Worm (Caenorhabditis elegans): ENCODE results near the gene C06A1.3.

C06A1.3 gene

DNA sequence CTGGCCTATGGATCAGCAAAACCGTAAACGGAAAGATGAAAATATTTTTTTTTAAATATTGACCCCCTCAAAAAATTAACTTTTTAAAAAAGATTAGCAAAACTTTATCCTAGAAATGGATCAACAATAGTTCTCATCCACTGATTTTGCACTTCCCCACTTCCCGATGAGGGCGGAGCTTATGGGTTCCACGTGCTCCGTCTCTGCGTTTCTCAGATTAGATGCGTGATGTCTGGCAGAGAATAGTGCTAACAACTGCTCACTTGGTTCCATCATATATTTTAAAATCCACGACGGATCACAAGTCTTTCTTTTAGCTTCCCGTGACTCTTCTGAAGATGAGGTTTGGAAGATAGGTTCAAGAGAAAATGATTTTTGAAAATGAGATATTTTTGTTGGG lies 13.7 kb upstream of the C06A1.3 start (continued):
- TF ChIP-seq fos-1 (tag; optimal IDR thresholded peaks at IDR 0.05) = no peak
- TF ChIP-seq lir-3 (tag; optimal IDR thresholded peaks at IDR 0.05; ENCODE audit: poor library complexity) = peak; percentile 45
- no peak for TF ChIP-seq hlh-17 (GFP tag; optimal IDR thresholded peaks at IDR 0.05; ENCODE audit: borderline replicate concordance)
- no peak for TF ChIP-seq nhr-85 (tag)
- TF ChIP-seq alr-1 (tag; optimal IDR thresholded peaks at IDR 0.05; ENCODE audit: borderline replicate concordance) = no peak
- TF ChIP-seq ztf-4 (tag; optimal IDR thresholded peaks at IDR 0.05) = peak; percentile 14
- TF ChIP-seq unc-130 (tag; optimal IDR thresholded peaks at IDR 0.05) = peak; percentile 65
- TF ChIP-seq mdl-1 (tag; optimal IDR thresholded peaks at IDR 0.05) = peak in 1 of 2 experiments; percentile 87
- TF ChIP-seq skn-1 (tag; optimal IDR thresholded peaks at IDR 0.05) = no peak
- TF ChIP-seq isw-1 (GFP tag; IDR thresholded peaks at IDR 0.05) = no peak
- TF ChIP-seq fkh-4 (tag; optimal IDR thresholded peaks at IDR 0.05; ENCODE audit: borderline replicate concordance) = no peak
- TF ChIP-seq sup-37 (GFP tag; optimal IDR thresholded peaks at IDR 0.05) = no peak
- TF ChIP-seq aly-2 (tag; optimal IDR thresholded peaks at IDR 0.05) = no peak
- no peak for TF ChIP-seq lin-39 (tag; optimal IDR thresholded peaks at IDR 0.05)
- peak; percentile 34; the same call in 1 of the 2 replicates for TF ChIP-seq nhr-19 (GFP tag; conservative IDR thresholded peaks at IDR 0.05)
- TF ChIP-seq egl-27 (tag; optimal IDR thresholded peaks at IDR 0.05) = no peak
- no peak for TF ChIP-seq nhr-90 (tag; optimal IDR thresholded peaks at IDR 0.05; ENCODE audit: poor library complexity)
- TF ChIP-seq C04F5.9 (tag; optimal IDR thresholded peaks at IDR 0.05) = no peak
- no peak for TF ChIP-seq jun-1 (tag; optimal IDR thresholded peaks at IDR 0.05)
- TF ChIP-seq hlh-4 (tag; optimal IDR thresholded peaks at IDR 0.05) = no peak
- no peak for TF ChIP-seq nhr-47 (tag; optimal IDR thresholded peaks at IDR 0.05)
- no peak for TF ChIP-seq ceh-88 (GFP tag; IDR thresholded peaks at IDR 0.05)
- TF ChIP-seq tlp-1 (tag; optimal IDR thresholded peaks at IDR 0.05) = no peak
- no peak for TF ChIP-seq vab-15 (tag; optimal IDR thresholded peaks at IDR 0.05)
- TF ChIP-seq xbp-1 (tag; optimal IDR thresholded peaks at IDR 0.05) = no peak
- no peak for TF ChIP-seq zag-1 (tag; optimal IDR thresholded peaks at IDR 0.05)
- TF ChIP-seq unc-98 (GFP tag; IDR thresholded peaks at IDR 0.05) = no peak
- no peak for TF ChIP-seq snpc-4 (tag; optimal IDR thresholded peaks at IDR 0.05)
- no peak for TF ChIP-seq nhr-12 (tag; optimal IDR thresholded peaks at IDR 0.05)
- no peak for TF ChIP-seq ceh-8 (GFP tag; optimal IDR thresholded peaks at IDR 0.05)
- no peak for TF ChIP-seq C34B4.2 (tag; optimal IDR thresholded peaks at IDR 0.05)
- TF ChIP-seq nhr-11 (tag; optimal IDR thresholded peaks at IDR 0.05) = peak; percentile 1
- no peak for TF ChIP-seq ztf-11 (tag; optimal IDR thresholded peaks at IDR 0.05)
- no peak for TF ChIP-seq lin-35 (GFP tag; optimal IDR thresholded peaks at IDR 0.05)
- TF ChIP-seq sox-4 (tag; optimal IDR thresholded peaks at IDR 0.05) = no peak
- TF ChIP-seq F16B12.6 (tag; optimal IDR thresholded peaks at IDR 0.05) = no peak
- TF ChIP-seq ceh-63 (GFP tag; optimal IDR thresholded peaks at IDR 0.05) = no peak

ce11 chrII:10558962-10559415 lies 13.1 kb upstream of the C06A1.3 start:
- TF ChIP-seq pqm-1 (tag; optimal IDR thresholded peaks at IDR 0.05) = no peak
- no peak for TF ChIP-seq Y116A8C.19 (tag; optimal IDR thresholded peaks at IDR 0.05; ENCODE audit: borderline replicate concordance)
- peak; percentile 96 for TF ChIP-seq nhr-71 (tag; optimal IDR thresholded peaks at IDR 0.05)
- TF ChIP-seq C34B4.2 (tag; optimal IDR thresholded peaks at IDR 0.05) = no peak
- peak; percentile 87 for TF ChIP-seq xbp-1 (tag; optimal IDR thresholded peaks at IDR 0.05)
- peak; percentile 47 to 65 (median 58) for TF ChIP-seq dpl-1 (GFP tag; optimal IDR thresholded peaks at IDR 0.05)
- TF ChIP-seq unc-30 (tag; optimal IDR thresholded peaks at IDR 0.05) = no peak
- no peak for TF ChIP-seq pag-3 (tag; optimal IDR thresholded peaks at IDR 0.05; ENCODE audit: borderline replicate concordance, insufficient read depth)
- TF ChIP-seq aha-1 (tag; optimal IDR thresholded peaks at IDR 0.05) = peak; percentile 87
- TF ChIP-seq elt-3 (tag; optimal IDR thresholded peaks at IDR 0.05) = peak in 2 of 6 experiments; percentile 45 to 52
- peak; percentile 45 for TF ChIP-seq grh-1 (GFP tag; IDR thresholded peaks at IDR 0.05)
- TF ChIP-seq mdl-1 (tag; optimal IDR thresholded peaks at IDR 0.05) = peak in 1 of 2 experiments; percentile 97
- peak; percentile 45 for TF ChIP-seq skn-1 (tag; optimal IDR thresholded peaks at IDR 0.05)
- TF ChIP-seq zag-1 (tag; optimal IDR thresholded peaks at IDR 0.05) = no peak
- TF ChIP-seq unc-86 (tag; optimal IDR thresholded peaks at IDR 0.05) = peak; percentile 78
- no peak for TF ChIP-seq ces-1 (GFP tag; optimal IDR thresholded peaks at IDR 0.05)
- peak; percentile 60 for TF ChIP-seq fkh-8 (tag; optimal IDR thresholded peaks at IDR 0.05)
- no peak for TF ChIP-seq fkh-4 (tag; optimal IDR thresholded peaks at IDR 0.05; ENCODE audit: borderline replicate concordance)
- TF ChIP-seq C04F5.9 (tag; optimal IDR thresholded peaks at IDR 0.05) = peak; percentile 22
- TF ChIP-seq snpc-4 (tag; optimal IDR thresholded peaks at IDR 0.05) = peak; percentile 31
- peak; percentile 58 for TF ChIP-seq isw-1 (GFP tag; IDR thresholded peaks at IDR 0.05)
- TF ChIP-seq nhr-84 (tag; optimal IDR thresholded peaks at IDR 0.05) = no peak
- TF ChIP-seq nhr-12 (tag; optimal IDR thresholded peaks at IDR 0.05) = no peak
- TF ChIP-seq sox-4 (tag; optimal IDR thresholded peaks at IDR 0.05) = peak; percentile 70
- peak; percentile 88 for TF ChIP-seq nhr-47 (tag; optimal IDR thresholded peaks at IDR 0.05)
- peak; percentile 25 for TF ChIP-seq elt-2 (tag; optimal IDR thresholded peaks at IDR 0.05)

Data from whole organism, L1 larva.